Worm (Caenorhabditis elegans): ENCODE measurements around the gene F46B6.6.
A peak's percentile ranks its signal among the peaks of the same experiment; 100 is the strongest.

Gene F46B6.6

ce11 chrV:9796002-9796401 is 9.3 kb upstream of the F46B6.6 start:
- TF ChIP-seq him-1 (tag; optimal IDR thresholded peaks at IDR 0.05) (no peak), dao-5 (tag; optimal IDR thresholded peaks at IDR 0.05) (no peak), W03F9.2 (tag; optimal IDR thresholded peaks at IDR 0.05) (no peak)

- no peak for TF ChIP-seq W03F9.2 (tag; optimal IDR thresholded peaks at IDR 0.05)
- no peak for TF ChIP-seq him-1 (tag; optimal IDR thresholded peaks at IDR 0.05)
- no peak for TF ChIP-seq dao-5 (tag; optimal IDR thresholded peaks at IDR 0.05)
Measured at ce11 chrV:9794997-9795396, 8.3 kb upstream of the F46B6.6 start.

- TF ChIP-seq him-1 (tag; optimal IDR thresholded peaks at IDR 0.05) (no peak), W03F9.2 (tag; optimal IDR thresholded peaks at IDR 0.05) (no peak), dao-5 (tag; optimal IDR thresholded peaks at IDR 0.05) (no peak)
Measured at ce11 chrV:9791332-9791731, 4.7 kb upstream of the F46B6.6 start, which contains the start of gene lipl-2. Gene lipl-2 (plus strand): TSS chrV:9791567.

DNA sequence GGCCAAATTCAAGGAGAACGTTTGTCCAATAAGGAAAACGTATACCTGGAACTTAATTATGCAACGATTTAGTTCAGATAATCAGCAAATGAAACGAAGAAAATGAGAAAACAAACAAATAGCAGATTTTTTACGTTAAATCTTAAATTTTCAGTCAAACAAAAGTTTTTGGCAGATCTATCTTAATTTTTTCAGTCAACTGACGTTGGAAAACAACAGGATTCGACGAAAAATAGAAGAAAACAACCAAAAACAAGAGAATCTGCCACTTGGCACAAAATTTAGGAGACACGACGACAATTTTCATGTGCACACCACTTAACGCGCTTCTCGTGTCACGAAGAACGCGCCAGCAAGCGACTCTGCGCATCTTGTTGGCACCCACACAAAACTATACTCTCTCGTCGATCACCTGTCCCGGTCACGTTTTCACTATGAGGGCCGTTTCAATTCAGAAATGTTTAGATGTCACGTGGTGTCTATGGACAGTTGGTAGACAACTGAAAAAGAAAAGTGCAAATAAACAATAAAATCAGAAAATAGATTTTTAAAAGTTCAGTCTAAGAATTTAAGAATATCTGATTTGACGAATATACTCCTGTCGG is 3.1 kb upstream of the F46B6.6 start, which contains the start of gene ztf-7:
Gene ztf-7 (minus strand): TSS at position 51 of the 605 bp plus-strand sequence.
- peak; percentile 96 for TF ChIP-seq W03F9.2 (tag; optimal IDR thresholded peaks at IDR 0.05)
- peak; percentile 68 for TF ChIP-seq him-1 (tag; optimal IDR thresholded peaks at IDR 0.05)
- no peak for TF ChIP-seq dao-5 (tag; optimal IDR thresholded peaks at IDR 0.05)

DNA sequence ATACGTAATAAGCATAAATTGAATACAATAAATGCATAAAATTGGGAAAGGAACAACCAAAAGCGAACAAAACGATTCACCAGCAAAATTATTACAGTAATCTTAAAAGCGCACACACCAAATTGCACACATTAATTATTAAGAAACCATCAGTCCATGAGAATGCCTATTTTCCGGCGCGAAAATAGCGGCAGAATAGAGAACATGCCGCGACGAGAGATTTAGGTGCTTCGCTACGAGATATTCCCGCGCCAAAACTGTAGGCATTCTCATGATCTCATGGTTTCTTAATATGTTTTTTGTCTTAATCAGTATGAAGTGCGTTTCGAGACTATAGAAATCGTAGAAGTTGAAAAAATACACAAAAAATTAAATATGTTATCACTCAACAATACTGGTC is 2.5 kb downstream of the F46B6.6 start:
- TF ChIP-seq W03F9.2 (tag; optimal IDR thresholded peaks at IDR 0.05) (no peak), dao-5 (tag; optimal IDR thresholded peaks at IDR 0.05) (no peak), him-1 (tag; optimal IDR thresholded peaks at IDR 0.05) (no peak)

ce11 chrV:9782969-9783368 is 3.7 kb downstream of the F46B6.6 start, which contains the start of gene F46B6.5:
Gene F46B6.5 (minus strand): TSS chrV:9783069.
- TF ChIP-seq W03F9.2 (tag; optimal IDR thresholded peaks at IDR 0.05) (no peak), him-1 (tag; optimal IDR thresholded peaks at IDR 0.05) (no peak), dao-5 (tag; optimal IDR thresholded peaks at IDR 0.05) (no peak)

DNA sequence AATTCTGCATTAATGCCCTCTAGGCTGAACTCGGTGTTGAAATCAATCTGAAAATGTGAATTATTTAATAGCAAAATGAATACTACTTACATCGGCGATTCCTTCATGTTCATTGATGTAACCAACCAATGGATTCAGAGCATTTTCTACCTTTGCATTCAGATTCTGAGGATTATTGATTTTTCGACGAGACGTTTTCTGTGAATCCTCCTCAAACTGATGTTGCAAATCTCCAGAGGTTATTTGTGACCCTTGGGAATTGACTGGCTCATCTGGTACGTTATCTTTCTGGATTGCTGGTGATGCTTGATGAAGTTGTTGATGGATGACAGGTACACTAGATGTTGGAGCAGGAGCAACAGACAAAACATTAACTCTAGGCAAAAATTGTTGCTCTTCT is 4.6 kb downstream of the F46B6.6 start:
- TF ChIP-seq W03F9.2 (tag; optimal IDR thresholded peaks at IDR 0.05), result no peak

DNA sequence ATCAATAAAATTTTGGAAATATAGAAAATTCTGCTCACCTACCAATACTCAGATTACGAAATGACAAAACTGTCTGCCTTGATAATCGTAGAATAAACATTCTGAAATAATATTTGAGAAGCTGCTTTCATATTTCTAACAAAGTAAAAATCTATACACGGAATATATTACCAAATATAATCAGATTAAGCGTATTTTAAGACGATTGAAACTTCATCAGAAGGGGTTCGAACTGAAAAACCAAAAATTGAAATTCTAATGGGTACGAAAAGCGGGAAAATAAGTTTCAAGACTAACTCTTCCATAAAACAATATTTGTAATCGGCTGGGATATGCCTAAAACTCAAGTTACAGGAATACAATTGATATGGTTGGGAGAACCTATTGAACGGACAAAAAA is 7.2 kb downstream of the F46B6.6 start, which contains the start of gene F46B6.4:
Gene F46B6.4 (minus strand): TSS at position 101 of the 400 bp plus-strand sequence.
- TF ChIP-seq W03F9.2 (tag; optimal IDR thresholded peaks at IDR 0.05), result no peak
- no peak for TF ChIP-seq dao-5 (tag; optimal IDR thresholded peaks at IDR 0.05)
- no peak for TF ChIP-seq him-1 (tag; optimal IDR thresholded peaks at IDR 0.05)

ce11 chrV:9777645-9778044 is 9.0 kb downstream of the F46B6.6 start, which contains the start of gene smg-4:
Gene smg-4 (minus strand): TSS chrV:9777745.
- no peak for TF ChIP-seq him-1 (tag; optimal IDR thresholded peaks at IDR 0.05)
- TF ChIP-seq dao-5 (tag; optimal IDR thresholded peaks at IDR 0.05), result no peak
- TF ChIP-seq W03F9.2 (tag; optimal IDR thresholded peaks at IDR 0.05), result no peak

DNA sequence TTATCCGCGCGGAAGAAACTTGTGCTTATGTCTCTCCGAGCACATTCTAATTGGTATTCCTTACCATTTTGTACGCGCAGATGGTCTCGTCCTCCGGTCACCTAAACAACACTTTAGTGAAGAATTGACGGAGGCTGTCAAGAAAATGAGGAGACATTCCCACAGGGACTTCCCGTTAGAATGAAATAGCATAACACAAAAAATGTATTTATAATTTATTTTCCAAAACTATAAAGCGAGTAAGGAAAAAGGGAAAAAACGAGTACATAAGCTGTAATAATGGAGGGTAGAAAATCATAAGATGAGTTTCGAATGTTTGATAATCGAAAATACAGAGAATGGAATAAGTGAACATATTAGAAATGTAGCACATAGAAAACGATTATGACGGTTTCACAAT is 10.9 kb downstream of the F46B6.6 start, which contains the start of gene F46B6.12:
Gene F46B6.12 (minus strand): TSS at position 101 of the 400 bp plus-strand sequence.
- TF ChIP-seq him-1 (tag; optimal IDR thresholded peaks at IDR 0.05) (no peak), W03F9.2 (tag; optimal IDR thresholded peaks at IDR 0.05) (no peak), dao-5 (tag; optimal IDR thresholded peaks at IDR 0.05) (no peak)

- no peak for TF ChIP-seq dao-5 (tag; optimal IDR thresholded peaks at IDR 0.05)
- TF ChIP-seq him-1 (tag; optimal IDR thresholded peaks at IDR 0.05), result no peak
- no peak for TF ChIP-seq W03F9.2 (tag; optimal IDR thresholded peaks at IDR 0.05)
Measured at ce11 chrV:9771970-9772369, 14.7 kb downstream of the F46B6.6 start, which contains the start of gene F46B6.2. Gene F46B6.2 (plus strand): TSS chrV:9772285.

DNA sequence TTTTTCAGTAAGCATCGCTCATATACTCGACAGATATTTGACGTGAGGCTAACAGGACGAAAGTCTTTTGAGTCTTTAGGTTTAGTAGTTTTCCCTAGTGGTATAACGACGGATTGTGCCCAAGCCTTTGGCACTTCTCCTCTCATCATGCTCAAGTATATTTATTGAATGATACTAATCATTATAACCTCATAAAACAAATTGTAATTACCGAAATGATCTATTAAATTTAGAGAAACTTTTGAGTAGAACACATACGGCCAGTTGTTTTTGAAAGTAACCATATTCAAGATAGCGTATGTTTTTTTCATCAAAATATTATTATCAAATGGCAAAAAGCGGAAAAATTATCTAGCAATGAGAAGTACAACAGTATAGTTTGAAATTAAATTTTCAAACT is 15.4 kb downstream of the F46B6.6 start:
- TF ChIP-seq dao-5 (tag; optimal IDR thresholded peaks at IDR 0.05) (no peak), W03F9.2 (tag; optimal IDR thresholded peaks at IDR 0.05) (no peak)

DNA sequence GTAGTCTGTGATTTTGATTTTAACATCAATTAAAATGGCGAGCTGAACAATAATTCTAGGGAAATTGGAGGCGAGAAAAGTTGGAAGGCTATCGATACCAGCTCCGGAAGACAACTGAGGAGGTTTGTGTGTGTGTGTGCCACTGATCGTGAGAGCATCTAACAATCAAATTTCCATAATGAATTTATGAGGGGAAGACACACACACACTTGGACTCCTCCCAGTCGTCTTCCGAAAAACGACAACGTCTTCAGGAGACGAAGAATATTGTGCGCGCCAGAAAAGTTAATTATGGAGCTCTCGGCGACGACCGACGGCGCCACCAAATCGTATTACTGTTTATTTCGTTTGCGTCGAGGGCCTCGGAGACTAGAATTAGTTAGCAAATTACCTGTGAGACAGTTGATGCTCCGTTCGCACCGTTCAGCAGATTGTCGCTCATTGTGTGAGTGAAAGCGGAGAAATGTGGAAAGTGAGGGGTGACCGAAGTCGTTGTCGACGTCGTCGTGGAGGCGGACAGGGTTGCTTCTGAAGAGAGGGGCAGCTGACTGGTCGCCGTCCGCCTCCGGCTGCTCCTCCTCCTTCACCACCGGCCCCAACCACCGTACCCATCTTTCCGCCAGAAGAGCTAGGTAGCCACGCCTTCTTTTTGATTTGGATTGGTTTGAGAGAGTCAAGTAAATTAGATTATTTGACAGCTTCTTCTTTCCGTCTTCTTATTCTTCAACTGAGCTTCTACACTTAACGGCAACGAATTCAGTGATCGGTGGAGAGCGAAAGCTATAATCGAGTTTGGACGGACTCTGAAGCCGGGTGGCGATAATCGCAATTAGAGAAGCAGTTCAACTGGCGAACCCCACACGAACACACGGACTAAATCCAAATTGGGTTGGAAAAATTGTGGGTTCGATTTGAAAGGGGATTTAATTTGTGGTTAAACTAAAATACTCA is 17.6 kb downstream of the F46B6.6 start, which contains the start of gene unc-42:
Gene unc-42 (minus strand): TSS at position 564 of the 951 bp plus-strand sequence.
- no peak for TF ChIP-seq W03F9.2 (tag; optimal IDR thresholded peaks at IDR 0.05)
- TF ChIP-seq dao-5 (tag; optimal IDR thresholded peaks at IDR 0.05), result no peak
- no peak for TF ChIP-seq him-1 (tag; optimal IDR thresholded peaks at IDR 0.05)

DNA sequence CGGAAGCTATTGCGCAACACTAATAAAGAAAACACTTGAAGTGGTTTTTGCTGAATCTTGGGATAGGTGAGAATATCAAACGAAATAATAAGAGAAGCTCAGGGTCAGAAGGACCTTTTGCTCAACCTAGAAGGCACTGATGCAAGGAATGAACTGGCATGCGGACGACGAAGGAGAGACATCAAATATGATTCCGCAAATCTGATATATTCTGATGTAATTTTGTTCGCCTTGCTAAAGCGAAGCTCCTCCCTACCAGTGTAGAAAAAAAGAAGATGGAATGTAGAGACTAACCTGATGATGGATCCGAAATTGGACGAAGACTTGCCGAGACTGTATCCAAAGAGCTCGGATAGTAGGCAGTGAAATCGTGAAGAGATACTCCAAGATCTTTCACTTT is 18.7 kb downstream of the F46B6.6 start:
- TF ChIP-seq W03F9.2 (tag; optimal IDR thresholded peaks at IDR 0.05) (no peak), him-1 (tag; optimal IDR thresholded peaks at IDR 0.05) (no peak), dao-5 (tag; optimal IDR thresholded peaks at IDR 0.05) (no peak)
